Fruit fly (Drosophila melanogaster) whole organism, embryonic: ENCODE results near the gene CG44362.

Experiments
- Ada2b ChIP-seq: fragments of 200-800 bp; sonication (Bioruptor generic); IDR thresholded peaks from 2 replicates; pipeline ENCODE4 v1.3.6; 2022; ENCODE audit warnings: missing biosample characterization, missing genetic modification characterization
- Adf1 ChIP-seq: fragments of 200-800 bp; sonication (Bioruptor generic); IDR thresholded peaks from 2 replicates; pipeline ENCODE4 v1.3.6; 2022; ENCODE audit warnings: missing biosample characterization, missing genetic modification characterization
- Aef1 ChIP-seq: fragments of 200-800 bp; sonication (Bioruptor generic); IDR thresholded peaks from 3 replicates; pipeline ENCODE4 v1.3.6; 2022; ENCODE audit warnings: missing biosample characterization, missing genetic modification characterization
- CG10209 ChIP-seq: fragments of 200-800 bp; sonication (Bioruptor generic); optimal IDR thresholded peaks from 3 replicates; lab custom pipeline; 2017; ENCODE audit warnings: missing biosample characterization, mild to moderate bottlenecking, missing genetic modification characterization, missing genetic modification reagents
- CG10321 ChIP-seq: fragments of 200-800 bp; sonication (Bioruptor generic); IDR thresholded peaks from 2 replicates; pipeline ENCODE4 v1.3.6; 2022; ENCODE audit warnings: missing biosample characterization, missing genetic modification characterization
- CG10431 ChIP-seq: fragments of 200-800 bp; sonication (Bioruptor generic); optimal IDR thresholded peaks from 3 replicates; lab custom pipeline; 2018; ENCODE audit warnings: missing biosample characterization, mild to moderate bottlenecking, missing genetic modification characterization
- CG12155 ChIP-seq: fragments of 200-800 bp; sonication (Bioruptor generic); optimal IDR thresholded peaks from 3 replicates; lab custom pipeline; 2016; ENCODE audit warnings: missing biosample characterization, missing genetic modification characterization
- CG12236 ChIP-seq: fragments of 200-800 bp; sonication (Bioruptor generic); optimal IDR thresholded peaks from 2 replicates; lab custom pipeline; 2016; ENCODE audit warnings: missing biosample characterization, missing genetic modification characterization
- CG12769 ChIP-seq: fragments of 200-800 bp; sonication (Bioruptor generic); optimal IDR thresholded peaks from 2 replicates; lab custom pipeline; 2019; ENCODE audit warnings: missing biosample characterization, mild to moderate bottlenecking, missing genetic modification characterization, moderate library complexity
- CG17568 ChIP-seq: fragments of 200-800 bp; sonication (Bioruptor generic); optimal IDR thresholded peaks from 2 replicates; lab custom pipeline; 2018; ENCODE audit warnings: missing biosample characterization, mild to moderate bottlenecking, missing genetic modification characterization, moderate library complexity
- CG2120 ChIP-seq: fragments of 200-800 bp; sonication (Bioruptor generic); optimal IDR thresholded peaks from 3 replicates; lab custom pipeline; 2016; ENCODE audit warnings: missing biosample characterization, missing genetic modification characterization
- CG2129 ChIP-seq: fragments of 200-800 bp; sonication (Bioruptor generic); IDR thresholded peaks from 2 replicates; pipeline ENCODE4 v1.3.6; 2022; ENCODE audit warnings: missing biosample characterization, missing genetic modification characterization; ENCODE audit not compliant: partially characterized antibody
- CG30403 ChIP-seq: fragments of 200-800 bp; sonication (Bioruptor generic); optimal IDR thresholded peaks from 3 replicates; lab custom pipeline; 2016; ENCODE audit warnings: missing biosample characterization, missing genetic modification characterization
- CG3847 ChIP-seq: fragments of 200-800 bp; sonication (Bioruptor generic); IDR thresholded peaks from 2 replicates; pipeline ENCODE4 v1.3.6; 2022; ENCODE audit warnings: missing biosample characterization, missing genetic modification characterization
- CG6854 ChIP-seq: fragments of 200-800 bp; sonication (Bioruptor generic); optimal IDR thresholded peaks from 3 replicates; lab custom pipeline; 2017; ENCODE audit warnings: missing biosample characterization, mild to moderate bottlenecking, missing genetic modification characterization
- CG7271 ChIP-seq: fragments of 200-800 bp; sonication (Bioruptor generic); optimal IDR thresholded peaks from 2 replicates; lab custom pipeline; 2018; ENCODE audit warnings: missing biosample characterization, mild to moderate bottlenecking, missing genetic modification characterization, moderate library complexity
- CG9609 ChIP-seq: fragments of 200-800 bp; sonication (Bioruptor generic); optimal IDR thresholded peaks from 3 replicates; lab custom pipeline; 2016; ENCODE audit warnings: missing biosample characterization, missing genetic modification characterization
- CkIIα-i1 ChIP-seq: fragments of 200-800 bp; sonication (Bioruptor generic); IDR thresholded peaks from 2 replicates; pipeline ENCODE4 v1.3.6; 2022; ENCODE audit warnings: missing biosample characterization, missing genetic modification characterization
- Dip3 ChIP-seq: fragments of 200-800 bp; sonication (Bioruptor generic); optimal IDR thresholded peaks from 3 replicates; lab custom pipeline; 2016; ENCODE audit warnings: missing biosample characterization, missing genetic modification characterization
- Doc2 ChIP-seq: fragments of 200-800 bp; sonication (Bioruptor generic); IDR thresholded peaks from 2 replicates; pipeline ENCODE4 v1.3.6; 2022; ENCODE audit warnings: missing biosample characterization, missing genetic modification characterization
- Doc3 ChIP-seq: fragments of 200-800 bp; sonication (Bioruptor generic); IDR thresholded peaks from 3 replicates; pipeline ENCODE4 v1.3.6; 2022; ENCODE audit warnings: missing biosample characterization, missing genetic modification characterization; ENCODE audit not compliant: partially characterized antibody
- Fer1 ChIP-seq: fragments of 200-800 bp; sonication (Bioruptor generic); optimal IDR thresholded peaks from 2 replicates; lab custom pipeline; 2017; ENCODE audit warnings: missing biosample characterization, mild to moderate bottlenecking, missing genetic modification characterization
- Fer3 ChIP-seq: fragments of 200-800 bp; sonication (Bioruptor generic); optimal IDR thresholded peaks from 2 replicates; lab custom pipeline; 2018; ENCODE audit warnings: missing biosample characterization, mild to moderate bottlenecking, missing genetic modification characterization, moderate library complexity
- Spps ChIP-seq: fragments of 200-800 bp; sonication (Bioruptor generic); optimal IDR thresholded peaks from 2 replicates; lab custom pipeline; 2018; ENCODE audit warnings: missing biosample characterization, mild to moderate bottlenecking, missing genetic modification characterization
- Sry-δ ChIP-seq: fragments of 200-800 bp; sonication (Bioruptor generic); optimal IDR thresholded peaks from 2 replicates; lab custom pipeline; 2016; ENCODE audit warnings: missing biosample characterization, missing genetic modification characterization
- TFAM ChIP-seq: fragments of 200-800 bp; sonication (Bioruptor generic); optimal IDR thresholded peaks from 2 replicates; lab custom pipeline; 2017; ENCODE audit warnings: missing biosample characterization, missing genetic modification characterization, inconsistent platforms
- Usf ChIP-seq: fragments of 200-800 bp; sonication (Bioruptor generic); optimal IDR thresholded peaks from 2 replicates; lab custom pipeline; 2017; ENCODE audit warnings: missing genotype, missing biosample characterization, missing genetic modification characterization
- ac ChIP-seq: fragments of 200-800 bp; sonication (Bioruptor generic); optimal IDR thresholded peaks from 3 replicates; lab custom pipeline; 2017; ENCODE audit warnings: missing biosample characterization, mild to moderate bottlenecking, missing genetic modification characterization
- amos ChIP-seq: fragments of 200-800 bp; sonication (Bioruptor generic); IDR thresholded peaks from 2 replicates; pipeline ENCODE4 v1.3.6; 2022; ENCODE audit warnings: missing biosample characterization, missing genetic modification characterization; ENCODE audit not compliant: partially characterized antibody
- cad ChIP-seq: fragments of >200 bp; optimal IDR thresholded peaks from 2 replicates; lab custom pipeline; 2017; ENCODE audit warnings: missing biosample characterization, missing genetic modification characterization
- ci ChIP-seq: fragments of 200-800 bp; sonication (Bioruptor generic); IDR thresholded peaks from 3 replicates; pipeline ENCODE4 v1.3.6; 2022; ENCODE audit warnings: missing biosample characterization, missing genetic modification characterization
- cwo ChIP-seq: fragments of 200-800 bp; sonication (Bioruptor generic); optimal IDR thresholded peaks from 3 replicates; lab custom pipeline; 2017; ENCODE audit warnings: missing biosample characterization, missing genetic modification characterization, mild to moderate bottlenecking, moderate library complexity, missing genetic modification reagents
- ewg ChIP-seq: fragments of 200-800 bp; sonication (Bioruptor generic); optimal IDR thresholded peaks from 3 replicates; lab custom pipeline; 2017; ENCODE audit warnings: mild to moderate bottlenecking, missing biosample characterization, missing genetic modification reagents, missing genetic modification characterization
- fd102C ChIP-seq: fragments of 200-800 bp; sonication (Bioruptor generic); optimal IDR thresholded peaks from 2 replicates; lab custom pipeline; 2018; ENCODE audit warnings: missing biosample characterization, mild to moderate bottlenecking, missing genetic modification characterization, moderate library complexity
- fd3F ChIP-seq: fragments of 200-800 bp; sonication (Bioruptor generic); optimal IDR thresholded peaks from 2 replicates; lab custom pipeline; 2018; ENCODE audit warnings: missing biosample characterization, mild to moderate bottlenecking, missing genetic modification characterization, moderate library complexity
- gcm2 ChIP-seq: fragments of 200-800 bp; sonication (Bioruptor generic); optimal IDR thresholded peaks from 2 replicates; lab custom pipeline; 2016; ENCODE audit warnings: missing biosample characterization, missing genetic modification characterization
- gem ChIP-seq: fragments of 200-800 bp; sonication (Bioruptor generic); optimal IDR thresholded peaks from 2 replicates; lab custom pipeline; 2019; ENCODE audit warnings: missing biosample characterization, mild to moderate bottlenecking, missing genetic modification characterization, moderate library complexity
- kay ChIP-seq: fragments of 200-800 bp; sonication (Bioruptor generic); optimal IDR thresholded peaks from 2 replicates; lab custom pipeline; 2016; ENCODE audit warnings: missing biosample characterization, missing genetic modification characterization
- maf-S ChIP-seq: fragments of 200-800 bp; sonication (Bioruptor generic); optimal IDR thresholded peaks from 2 replicates; lab custom pipeline; 2016; ENCODE audit warnings: missing biosample characterization, missing genetic modification characterization
- mirr ChIP-seq: fragments of 200-800 bp; sonication (Bioruptor generic); optimal IDR thresholded peaks from 3 replicates; lab custom pipeline; 2018; ENCODE audit warnings: missing biosample characterization, mild to moderate bottlenecking, missing genetic modification characterization
- oc ChIP-seq: fragments of 200-800 bp; sonication (Bioruptor generic); optimal IDR thresholded peaks from 2 replicates; lab custom pipeline; 2018; ENCODE audit warnings: missing biosample characterization, mild to moderate bottlenecking, missing genetic modification characterization, moderate library complexity
- phol ChIP-seq: fragments of 200-800 bp; sonication (Bioruptor generic); optimal IDR thresholded peaks from 3 replicates; lab custom pipeline; 2018; ENCODE audit warnings: missing biosample characterization, mild to moderate bottlenecking, missing genetic modification characterization, moderate library complexity
- psq ChIP-seq: fragments of 200-800 bp; sonication (Bioruptor generic); optimal IDR thresholded peaks from 2 replicates; lab custom pipeline; 2017; ENCODE audit warnings: missing biosample characterization, missing genetic modification characterization
- sim ChIP-seq: fragments of 200-800 bp; sonication (Bioruptor generic); IDR thresholded peaks from 2 replicates; pipeline ENCODE4 v1.3.6; 2022; ENCODE audit warnings: missing biosample characterization, missing genetic modification characterization
- slbo ChIP-seq: fragments of 200-800 bp; sonication (Bioruptor generic); IDR thresholded peaks from 2 replicates; pipeline ENCODE4 v1.3.6; 2022; ENCODE audit warnings: missing biosample characterization, missing genetic modification characterization
- trem ChIP-seq: fragments of 200-800 bp; optimal IDR thresholded peaks from 3 replicates; lab custom pipeline; 2019; ENCODE audit warnings: missing biosample characterization, mild to moderate bottlenecking, missing genetic modification characterization, moderate library complexity
- tx ChIP-seq: fragments of 200-800 bp; sonication (Bioruptor generic); optimal IDR thresholded peaks from 2 replicates; lab custom pipeline; 2016; ENCODE audit warnings: missing biosample characterization, missing genetic modification characterization
- vfl ChIP-seq: fragments of 200-800 bp; sonication (Bioruptor generic); optimal IDR thresholded peaks from 2 replicates; lab custom pipeline; 2016; ENCODE audit warnings: missing biosample characterization, missing genetic modification characterization
- zen ChIP-seq: fragments of 200-800 bp; sonication (Bioruptor generic); optimal IDR thresholded peaks from 3 replicates; lab custom pipeline; 2018; ENCODE audit warnings: missing biosample characterization, mild to moderate bottlenecking, missing genetic modification characterization, moderate library complexity
- zen2 ChIP-seq: fragments of 200-800 bp; sonication (Bioruptor generic); IDR thresholded peaks from 3 replicates; pipeline ENCODE4 v1.3.6; 2022; ENCODE audit warnings: missing biosample characterization, missing genetic modification characterization; ENCODE audit not compliant: partially characterized antibody
- zf30C ChIP-seq: fragments of 200-800 bp; sonication (Bioruptor generic); optimal IDR thresholded peaks from 3 replicates; lab custom pipeline; 2018; ENCODE audit warnings: missing biosample characterization, mild to moderate bottlenecking, missing genetic modification characterization

CG44362 gene

dm6 chr3L:11375304-11375703 is 22.0 kb upstream of the CG44362 start (continued):
- peak; percentile 39 for TF ChIP-seq Ada2b
- no peak for TF ChIP-seq Adf1 (GFP tag; lab: Robert Waterston, UW)
- TF ChIP-seq zf30C (GFP tag; lab: Kevin White, UChicago): peak; percentile 83
- no peak for TF ChIP-seq Dip3
- no peak for TF ChIP-seq CG6854 (GFP tag; lab: Kevin White, UChicago)
- no peak for TF ChIP-seq CG2129 (GFP tag; lab: Robert Waterston, UW)
- no peak for TF ChIP-seq CG3847 (GFP tag; lab: Robert Waterston, UW)
- peak; percentile 80 for TF ChIP-seq phol (tag; lab: Kevin White, UChicago)
- no peak for TF ChIP-seq CG9609 (GFP tag; lab: Kevin White, UChicago)
- no peak for TF ChIP-seq psq (GFP tag; lab: Kevin White, UChicago)
- TF ChIP-seq cwo (GFP tag; lab: Kevin White, UChicago): no peak
- no peak for TF ChIP-seq tx (GFP tag; lab: Kevin White, UChicago)
- no peak for TF ChIP-seq CG2120 (GFP tag; lab: Kevin White, UChicago)
- peak; percentile 77 for TF ChIP-seq oc (tag; lab: Kevin White, UChicago)
- no peak for TF ChIP-seq Doc2
- TF ChIP-seq CG12236 (GFP tag; lab: Kevin White, UChicago): peak; percentile 11
- peak; percentile 22 for TF ChIP-seq zen (tag; lab: Kevin White, UChicago)
- peak; percentile 5 for TF ChIP-seq Fer3 (tag; lab: Kevin White, UChicago)
- no peak for TF ChIP-seq maf-S (GFP tag; lab: Kevin White, UChicago)
- TF ChIP-seq CG17568 (GFP tag; lab: Kevin White, UChicago): peak; percentile 40
- no peak for TF ChIP-seq CG12769 (tag; lab: Kevin White, UChicago)
- no peak for TF ChIP-seq ac (GFP tag; lab: Kevin White, UChicago)
- TF ChIP-seq Sry-δ (GFP tag; lab: Kevin White, UChicago): no peak
- peak; percentile 54 for TF ChIP-seq Spps (tag; lab: Kevin White, UChicago)
- TF ChIP-seq Usf: peak; percentile 12
- TF ChIP-seq zen2 (GFP tag; lab: Robert Waterston, UW): no peak
- TF ChIP-seq TFAM (GFP tag; lab: Kevin White, UChicago): no peak
- peak; percentile 68 for TF ChIP-seq CG30403 (GFP tag; lab: Kevin White, UChicago)
- TF ChIP-seq Fer1 (GFP tag; lab: Kevin White, UChicago): no peak
- TF ChIP-seq cad: no peak
- peak; percentile 43; the same call in 1 of the 2 replicates for TF ChIP-seq sim
- TF ChIP-seq CG10209 (GFP tag; lab: Kevin White, UChicago): peak; percentile 66
- no peak for TF ChIP-seq gcm2 (GFP tag; lab: Kevin White, UChicago)
- no peak for TF ChIP-seq CG7271 (tag; lab: Kevin White, UChicago)
- TF ChIP-seq Aef1 (GFP tag; lab: Robert Waterston, UW): no peak
- TF ChIP-seq Doc3 (GFP tag; lab: Robert Waterston, UW): no peak
- TF ChIP-seq CG12155 (GFP tag; lab: Kevin White, UChicago): peak; percentile 31
- no peak for TF ChIP-seq fd3F
- TF ChIP-seq fd102C (GFP tag; lab: Kevin White, UChicago): no peak
- peak; percentile 62 for TF ChIP-seq ewg
- peak; percentile 78 for TF ChIP-seq trem (tag; lab: Kevin White, UChicago)
- TF ChIP-seq CkIIα-i1 (GFP tag; lab: Robert Waterston, UW): no peak
- TF ChIP-seq CG10431 (GFP tag; lab: Kevin White, UChicago): peak; percentile 62
- TF ChIP-seq gem: peak; percentile 88
- TF ChIP-seq kay: peak; percentile 9
- TF ChIP-seq slbo (GFP tag; lab: Robert Waterston, UW): no peak
- TF ChIP-seq mirr: no peak
- peak; percentile 82 for TF ChIP-seq ci
- TF ChIP-seq amos (GFP tag; lab: Robert Waterston, UW): no peak
- TF ChIP-seq vfl: no peak
- TF ChIP-seq CG10321: no peak
